Fruit fly (Drosophila melanogaster) whole organism, embryonic: ENCODE data around the gene Prosbeta2.

Experiments used
- Antp ChIP-seq: fragments of 200-800 bp; sonication (Bioruptor generic); optimal IDR thresholded peaks from 3 replicates; lab custom pipeline; 2016; ENCODE audit warnings: missing biosample characterization, missing genetic modification characterization
- Atf3 ChIP-seq: fragments of 200-800 bp; sonication (Bioruptor generic); optimal IDR thresholded peaks from 3 replicates; lab custom pipeline; 2016; ENCODE audit warnings: missing biosample characterization, missing genetic modification characterization
- CG10959 ChIP-seq: fragments of 200-800 bp; sonication (Bioruptor generic); IDR thresholded peaks from 2 replicates; pipeline ENCODE4 v1.3.6; 2022; ENCODE audit warnings: missing biosample characterization, missing genetic modification characterization
- CG1233 ChIP-seq: fragments of 200-800 bp; sonication (Bioruptor generic); optimal IDR thresholded peaks from 4 replicates; lab custom pipeline; 2018; ENCODE audit warnings: missing biosample characterization, mild to moderate bottlenecking, missing genetic modification characterization
- CG13424 ChIP-seq: fragments of 200-800 bp; sonication (Bioruptor generic); optimal IDR thresholded peaks from 2 replicates; lab custom pipeline; 2019; ENCODE audit warnings: missing biosample characterization, mild to moderate bottlenecking, missing genetic modification characterization, moderate library complexity
- CG14710 ChIP-seq: fragments of 200-800 bp; sonication (Bioruptor generic); optimal IDR thresholded peaks from 3 replicates; lab custom pipeline; 2019; ENCODE audit warnings: missing biosample characterization, mild to moderate bottlenecking, missing genetic modification characterization, moderate library complexity
- CG17328 ChIP-seq: fragments of 200-800 bp; sonication (Bioruptor generic); IDR thresholded peaks from 2 replicates; pipeline ENCODE4 v1.3.6; 2022; ENCODE audit warnings: missing biosample characterization, missing genetic modification characterization
- CG17912 ChIP-seq: fragments of 200-800 bp; sonication (Bioruptor generic); optimal IDR thresholded peaks from 2 replicates; lab custom pipeline; 2018; ENCODE audit warnings: missing biosample characterization, mild to moderate bottlenecking, missing genetic modification characterization
- CG2116 ChIP-seq: fragments of 200-800 bp; sonication (Bioruptor generic); optimal IDR thresholded peaks from 3 replicates; lab custom pipeline; 2018; ENCODE audit warnings: missing biosample characterization, mild to moderate bottlenecking, missing genetic modification characterization
- CG4282 ChIP-seq: fragments of 200-800 bp; sonication (Bioruptor generic); optimal IDR thresholded peaks from 2 replicates; lab custom pipeline; 2016; ENCODE audit warnings: missing biosample characterization, missing genetic modification characterization
- CG4404 ChIP-seq: fragments of 200-800 bp; sonication (Bioruptor generic); IDR thresholded peaks from 2 replicates; pipeline ENCODE4 v1.3.6; 2022; ENCODE audit warnings: missing biosample characterization, missing genetic modification characterization
- CG6254 ChIP-seq: fragments of 200-800 bp; sonication (Bioruptor generic); optimal IDR thresholded peaks from 3 replicates; lab custom pipeline; 2017; ENCODE audit warnings: mild to moderate bottlenecking, missing biosample characterization, missing genetic modification reagents, missing genetic modification characterization
- CG6765 ChIP-seq: fragments of 200-800 bp; sonication (Bioruptor generic); optimal IDR thresholded peaks from 3 replicates; lab custom pipeline; 2017; ENCODE audit warnings: missing biosample characterization, mild to moderate bottlenecking, missing genetic modification characterization
- CG8765 ChIP-seq: fragments of 200-800 bp; sonication (Bioruptor generic); IDR thresholded peaks from 2 replicates; pipeline ENCODE4 v1.3.6; 2022; ENCODE audit warnings: missing biosample characterization, missing genetic modification characterization
- CoRest ChIP-seq: fragments of 200-800 bp; sonication (Bioruptor generic); optimal IDR thresholded peaks from 3 replicates; lab custom pipeline; 2018; ENCODE audit warnings: missing biosample characterization, mild to moderate bottlenecking, missing genetic modification characterization, moderate library complexity
- Elba2 ChIP-seq: fragments of 200-800 bp; sonication (Bioruptor generic); optimal IDR thresholded peaks from 3 replicates; lab custom pipeline; 2016; ENCODE audit warnings: missing biosample characterization, missing genetic modification characterization
- Ets97D ChIP-seq: fragments of 200-800 bp; sonication (Bioruptor generic); optimal IDR thresholded peaks from 3 replicates; lab custom pipeline; 2016; ENCODE audit warnings: missing biosample characterization, missing genetic modification characterization
- HLH4C ChIP-seq: fragments of 200-800 bp; sonication (Bioruptor generic); IDR thresholded peaks from 3 replicates; pipeline ENCODE4 v1.3.6; 2022; ENCODE audit warnings: missing biosample characterization, missing genetic modification characterization; ENCODE audit not compliant: partially characterized antibody
- Jarid2 ChIP-seq: fragments of 200-800 bp; sonication (Bioruptor generic); optimal IDR thresholded peaks from 3 replicates; lab custom pipeline; 2017; ENCODE audit warnings: mild to moderate bottlenecking, missing biosample characterization, missing genetic modification reagents, missing genetic modification characterization
- Med ChIP-seq: fragments of 200-800 bp; sonication (Bioruptor generic); peaks from one replicate; lab custom pipeline; 2016; ENCODE audit warnings: missing biosample characterization, missing genetic modification characterization, mild to moderate bottlenecking, inconsistent platforms, moderate library complexity
- NC2β ChIP-seq: fragments of 200-800 bp; sonication (Bioruptor generic); optimal IDR thresholded peaks from 2 replicates; lab custom pipeline; 2016; ENCODE audit warnings: missing biosample characterization, missing genetic modification characterization
- NK7.1 ChIP-seq: fragments of 200-800 bp; sonication (Bioruptor generic); optimal IDR thresholded peaks from 3 replicates; lab custom pipeline; 2016; ENCODE audit warnings: missing biosample characterization, missing genetic modification characterization
- Ptx1 ChIP-seq: fragments of 200-800 bp; sonication (Bioruptor generic); IDR thresholded peaks from 2 replicates; pipeline ENCODE4 v1.3.6; 2022; ENCODE audit warnings: missing biosample characterization, missing genetic modification characterization
- Rx ChIP-seq: fragments of 200-800 bp; sonication (Bioruptor generic); IDR thresholded peaks from 2 replicates; pipeline ENCODE4 v1.3.6; 2022; ENCODE audit warnings: missing biosample characterization, missing genetic modification characterization
- Tbp ChIP-seq: fragments of >200 bp; optimal IDR thresholded peaks from 2 replicates; lab custom pipeline; 2018; ENCODE audit warnings: missing biosample characterization, missing genetic modification characterization
- Trl ChIP-seq, 3 experiments: fragments of >200 bp in 2 of 3; fragments of 200-800 bp in 1 of 3; sonication (Bioruptor generic) in 1 of 3; optimal IDR thresholded peaks; 2 replicates in 1 of 3; 3 replicates in 2 of 3; lab custom pipeline; 2016 to 2017; ENCODE audit warnings: missing biosample characterization in 1 of 3, missing genetic modification characterization in 1 of 3
- amos ChIP-seq: fragments of 200-800 bp; sonication (Bioruptor generic); IDR thresholded peaks from 2 replicates; pipeline ENCODE4 v1.3.6; 2022; ENCODE audit warnings: missing biosample characterization, missing genetic modification characterization; ENCODE audit not compliant: partially characterized antibody
- caup ChIP-seq: fragments of 200-800 bp; sonication (Bioruptor generic); optimal IDR thresholded peaks from 3 replicates; lab custom pipeline; 2017; ENCODE audit warnings: missing biosample characterization, mild to moderate bottlenecking, missing genetic modification characterization, moderate library complexity; ENCODE audit not compliant: severe bottlenecking
- chm ChIP-seq: fragments of 200-800 bp; sonication (Bioruptor generic); IDR thresholded peaks from 2 replicates; pipeline ENCODE4 v1.3.6; 2022; ENCODE audit warnings: missing biosample characterization, missing genetic modification characterization
- chn ChIP-seq: fragments of 200-800 bp; sonication (Bioruptor generic); optimal IDR thresholded peaks from 2 replicates; lab custom pipeline; 2016; ENCODE audit warnings: missing biosample characterization, missing genetic modification characterization
- ftz-f1 ChIP-seq: fragments of 200-800 bp; sonication (Bioruptor generic); optimal IDR thresholded peaks from 2 replicates; lab custom pipeline; 2016; ENCODE audit warnings: missing biosample characterization, missing genetic modification characterization
- gfzf ChIP-seq: fragments of 200-800 bp; sonication (Bioruptor generic); optimal IDR thresholded peaks from 2 replicates; lab custom pipeline; 2016; ENCODE audit warnings: missing biosample characterization, mild to moderate bottlenecking, missing genetic modification characterization, moderate library complexity
- grn ChIP-seq: fragments of 200-800 bp; sonication (Bioruptor generic); optimal IDR thresholded peaks from 3 replicates; lab custom pipeline; 2017; ENCODE audit warnings: missing biosample characterization, missing genetic modification characterization
- gro ChIP-seq: fragments of 200-800 bp; sonication (Bioruptor generic); optimal IDR thresholded peaks from 2 replicates; lab custom pipeline; 2016; ENCODE audit warnings: missing biosample characterization, missing genetic modification characterization
- insv ChIP-seq, 2 experiments: fragments of 200-800 bp; sonication (Bioruptor generic); optimal IDR thresholded peaks; 3 replicates each; lab custom pipeline; 2016 to 2018; ENCODE audit warnings: missing biosample characterization in 2 of 2, missing genetic modification characterization in 2 of 2
- jigr1 ChIP-seq: fragments of 200-800 bp; sonication (Bioruptor generic); IDR thresholded peaks from 3 replicates; pipeline ENCODE4 v1.3.6; 2022; ENCODE audit warnings: missing biosample characterization, missing genetic modification characterization
- kah ChIP-seq: fragments of 200-800 bp; sonication (Bioruptor generic); optimal IDR thresholded peaks from 2 replicates; lab custom pipeline; 2018; ENCODE audit warnings: missing biosample characterization, mild to moderate bottlenecking, missing genetic modification characterization
- lilli ChIP-seq: fragments of 200-800 bp; sonication (Bioruptor generic); optimal IDR thresholded peaks from 3 replicates; lab custom pipeline; 2016; ENCODE audit warnings: missing biosample characterization, missing genetic modification characterization
- nau ChIP-seq: fragments of 200-800 bp; sonication (Bioruptor generic); optimal IDR thresholded peaks from 3 replicates; lab custom pipeline; 2017; ENCODE audit warnings: missing biosample characterization, mild to moderate bottlenecking, missing genetic modification characterization, missing genetic modification reagents
- p53 ChIP-seq: fragments of 200-800 bp; sonication (Bioruptor generic); optimal IDR thresholded peaks from 2 replicates; lab custom pipeline; 2016; ENCODE audit warnings: missing biosample characterization, missing genetic modification characterization
- pros ChIP-seq: fragments of 200-800 bp; sonication (Bioruptor generic); optimal IDR thresholded peaks from 3 replicates; lab custom pipeline; 2019; ENCODE audit warnings: missing biosample characterization, mild to moderate bottlenecking, missing genetic modification characterization, moderate library complexity
- scrt ChIP-seq: fragments of 200-800 bp; sonication (Bioruptor generic); optimal IDR thresholded peaks from 2 replicates; lab custom pipeline; 2018; ENCODE audit warnings: missing biosample characterization, mild to moderate bottlenecking, missing genetic modification characterization, moderate library complexity
- sens ChIP-seq: fragments of 200-800 bp; sonication (Bioruptor generic); peaks from one replicate; lab custom pipeline; 2016; ENCODE audit warnings: missing biosample characterization, missing genetic modification characterization
- tll ChIP-seq, 2 experiments: fragments of 200-800 bp in 1 of 2; fragments of >200 bp in 1 of 2; sonication (Bioruptor generic) in 1 of 2; optimal IDR thresholded peaks; 2 replicates each; lab custom pipeline; 2017 to 2019; ENCODE audit warnings: missing biosample characterization in 2 of 2, missing genetic modification characterization in 2 of 2, mild to moderate bottlenecking in 1 of 2, moderate library complexity in 1 of 2
- unc-4 ChIP-seq: fragments of 200-800 bp; sonication (Bioruptor generic); IDR thresholded peaks from 2 replicates; pipeline ENCODE4 v1.3.6; 2022; ENCODE audit warnings: missing biosample characterization, missing genetic modification characterization; ENCODE audit not compliant: partially characterized antibody
- vfl ChIP-seq: fragments of 200-800 bp; sonication (Bioruptor generic); optimal IDR thresholded peaks from 2 replicates; lab custom pipeline; 2016; ENCODE audit warnings: missing biosample characterization, missing genetic modification characterization
- vnd ChIP-seq: fragments of 200-800 bp; sonication (Bioruptor generic); IDR thresholded peaks from 3 replicates; pipeline ENCODE4 v1.3.6; 2022; ENCODE audit warnings: missing biosample characterization, missing genetic modification characterization; ENCODE audit not compliant: partially characterized antibody
- vvl ChIP-seq: fragments of 200-800 bp; sonication (Bioruptor generic); IDR thresholded peaks from 2 replicates; pipeline ENCODE4 v1.3.6; 2022; ENCODE audit warnings: missing biosample characterization, missing genetic modification characterization
- zfh1 ChIP-seq: fragments of 200-800 bp; sonication (Bioruptor generic); IDR thresholded peaks from 3 replicates; pipeline ENCODE4 v1.3.6; 2022; ENCODE audit warnings: missing biosample characterization, missing genetic modification characterization

The Prosbeta2 gene

DNA sequence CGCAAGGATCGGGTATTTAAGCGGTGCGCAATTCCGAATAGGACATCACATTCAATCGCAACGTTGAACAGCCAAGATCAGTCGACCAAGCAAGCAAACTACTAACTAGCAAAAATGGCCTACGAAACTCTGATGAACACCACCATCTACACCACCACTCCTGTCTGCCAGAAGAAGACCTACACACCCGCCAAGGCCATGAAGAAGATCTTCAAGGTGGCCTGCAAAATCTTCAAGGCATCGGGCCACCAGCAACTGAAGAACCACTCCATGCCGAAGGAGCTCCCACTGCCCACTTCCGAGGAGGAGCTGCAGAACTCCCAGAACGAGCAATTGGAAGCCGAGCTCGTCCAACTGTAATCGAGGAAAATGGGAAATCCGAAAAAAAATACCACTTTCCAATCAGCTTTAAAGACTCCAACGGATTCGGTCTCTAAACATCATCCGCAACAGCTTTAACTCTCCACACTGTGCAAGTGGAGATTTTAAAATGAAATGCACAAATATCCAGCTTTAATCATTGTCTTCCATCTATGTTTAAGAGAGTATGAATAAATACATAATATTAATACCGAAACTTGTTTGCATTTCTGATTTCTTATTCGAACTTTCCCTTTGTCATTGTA is 27.0 kb upstream of the Prosbeta2 start, which contains the start of gene Brd (continued):
- no peak for TF ChIP-seq Ets97D
- no peak for TF ChIP-seq tll (GFP tag; optimal IDR thresholded peaks at IDR 0.05; lab: Kevin White, UChicago)
- TF ChIP-seq ftz-f1 (GFP tag; lab: Kevin White, UChicago), result no peak
- TF ChIP-seq amos (GFP tag; lab: Robert Waterston, UW), result no peak; the same call in 1 of the 2 replicates
- TF ChIP-seq CG6254 (GFP tag; lab: Kevin White, UChicago), result no peak
- TF ChIP-seq CG4282, result peak; percentile 14
- TF ChIP-seq gfzf (GFP tag; lab: Kevin White, UChicago), result no peak
- TF ChIP-seq insv (GFP tag; optimal IDR thresholded peaks at IDR 0.05; lab: Kevin White, UChicago), result peak in 1 of 2 experiments; percentile 96
- TF ChIP-seq CG4404 (GFP tag; lab: Robert Waterston, UW), result peak; percentile 31; the same call in 1 of the 2 replicates
- peak; percentile 7 for TF ChIP-seq grn (GFP tag; lab: Kevin White, UChicago)
- no peak for TF ChIP-seq vfl
- TF ChIP-seq Ptx1, result no peak
- TF ChIP-seq Trl (optimal IDR thresholded peaks at IDR 0.05; lab: Kevin White, UChicago), result no peak
- no peak for TF ChIP-seq Trl (GFP tag; optimal IDR thresholded peaks at IDR 0.05; lab: Kevin White, UChicago)
- no peak for TF ChIP-seq caup
- peak; percentile 95 for TF ChIP-seq pros (GFP tag; lab: Kevin White, UChicago)
- TF ChIP-seq chm (GFP tag; lab: Robert Waterston, UW), result 0 out of 2 replicates have a peak, but pooled peaks have one; percentile 58
- TF ChIP-seq HLH4C, result no peak
- no peak for TF ChIP-seq nau
- no peak for TF ChIP-seq NK7.1 (GFP tag; lab: Kevin White, UChicago)
- 0 out of 2 replicates have a peak, but pooled peaks have one; percentile 8 for TF ChIP-seq CG17328
- TF ChIP-seq Atf3, result no peak
- peak; percentile 16 for TF ChIP-seq Antp (GFP tag; lab: Kevin White, UChicago)
- no peak for TF ChIP-seq scrt (GFP tag; lab: Kevin White, UChicago)
- peak; percentile 5 for TF ChIP-seq sens (GFP tag; lab: Kevin White, UChicago)
- no peak for TF ChIP-seq CG13424
- no peak for TF ChIP-seq CG17912 (GFP tag; lab: Kevin White, UChicago)
- no peak for TF ChIP-seq kah (GFP tag; lab: Kevin White, UChicago)
- peak; percentile 82 for TF ChIP-seq vvl
- peak; percentile 31 for TF ChIP-seq lilli (GFP tag; lab: Kevin White, UChicago)
- peak; percentile 54 for TF ChIP-seq Med (GFP tag; lab: Kevin White, UChicago)
- no peak for TF ChIP-seq CG14710
- TF ChIP-seq CoRest (tag; lab: Kevin White, UChicago), result no peak
- TF ChIP-seq CG2116 (GFP tag; lab: Kevin White, UChicago), result no peak
- TF ChIP-seq chn (GFP tag; lab: Kevin White, UChicago), result peak; percentile 22
- no peak for TF ChIP-seq Rx (GFP tag; lab: Robert Waterston, UW)
- no peak for TF ChIP-seq CG6765 (GFP tag; lab: Kevin White, UChicago)
- TF ChIP-seq CG10959 (GFP tag; lab: Robert Waterston, UW), result peak; percentile 23; the same call in 1 of the 2 replicates
- no peak for TF ChIP-seq vnd (GFP tag; lab: Robert Waterston, UW)
- peak; percentile 73 for TF ChIP-seq Tbp (GFP tag; lab: Kevin White, UChicago)
- no peak for TF ChIP-seq Jarid2
- no peak for TF ChIP-seq p53 (GFP tag; lab: Kevin White, UChicago)
- TF ChIP-seq CG1233, result no peak
- no peak for TF ChIP-seq jigr1
- no peak for TF ChIP-seq unc-4
- TF ChIP-seq gro (GFP tag; lab: Kevin White, UChicago), result no peak
- no peak for TF ChIP-seq CG8765
- TF ChIP-seq zfh1 (GFP tag; lab: Robert Waterston, UW), result peak; percentile 23; the same call in 1 of the 3 replicates
- peak; percentile 9 for TF ChIP-seq NC2β
- peak; percentile 58 for TF ChIP-seq Elba2 (GFP tag; lab: Kevin White, UChicago)
